Fruit fly (Drosophila melanogaster) whole organism, embryonic: Measurements from ENCODE around the gene Tsc1.
A peak's percentile ranks its signal among the peaks of the same experiment; 100 is the strongest.

Experiments used
- Adf1 ChIP-seq: fragments of 200-800 bp; sonication (Bioruptor generic); IDR thresholded peaks from 2 replicates; pipeline ENCODE4 v1.3.6; 2022; ENCODE audit warnings: missing biosample characterization, missing genetic modification characterization
- Aef1 ChIP-seq: fragments of 200-800 bp; sonication (Bioruptor generic); IDR thresholded peaks from 3 replicates; pipeline ENCODE4 v1.3.6; 2022; ENCODE audit warnings: missing biosample characterization, missing genetic modification characterization
- Atf-2 ChIP-seq: fragments of 200-800 bp; sonication (Bioruptor generic); optimal IDR thresholded peaks from 2 replicates; lab custom pipeline; 2016; ENCODE audit warnings: missing biosample characterization, missing genetic modification characterization
- Atf3 ChIP-seq: fragments of 200-800 bp; sonication (Bioruptor generic); optimal IDR thresholded peaks from 3 replicates; lab custom pipeline; 2016; ENCODE audit warnings: missing biosample characterization, missing genetic modification characterization
- B-H2 ChIP-seq: fragments of 200-800 bp; sonication (Bioruptor generic); optimal IDR thresholded peaks from 2 replicates; lab custom pipeline; 2018; ENCODE audit warnings: missing biosample characterization, mild to moderate bottlenecking, missing genetic modification characterization
- Bdp1 ChIP-seq: fragments of 200-800 bp; sonication (Bioruptor generic); optimal IDR thresholded peaks from 3 replicates; lab custom pipeline; 2016; ENCODE audit warnings: missing biosample characterization, missing genetic modification characterization
- Blimp-1 ChIP-seq: fragments of 200-800 bp; sonication (Bioruptor generic); optimal IDR thresholded peaks from 3 replicates; lab custom pipeline; 2018; ENCODE audit warnings: missing biosample characterization, missing genetic modification characterization, mild to moderate bottlenecking, moderate library complexity, missing genetic modification reagents
- CG11085 ChIP-seq: fragments of 200-800 bp; sonication (Bioruptor generic); IDR thresholded peaks from 2 replicates; pipeline ENCODE4 v1.3.6; 2022; ENCODE audit warnings: missing biosample characterization, missing genetic modification characterization
- CG11398 ChIP-seq: fragments of 200-800 bp; sonication (Bioruptor generic); optimal IDR thresholded peaks from 2 replicates; lab custom pipeline; 2016; ENCODE audit warnings: missing biosample characterization, missing genetic modification characterization
- CG11723 ChIP-seq: fragments of 200-800 bp; sonication (Bioruptor generic); optimal IDR thresholded peaks from 2 replicates; lab custom pipeline; 2017; ENCODE audit warnings: missing biosample characterization, mild to moderate bottlenecking, missing genetic modification characterization
- CG12236 ChIP-seq: fragments of 200-800 bp; sonication (Bioruptor generic); optimal IDR thresholded peaks from 2 replicates; lab custom pipeline; 2016; ENCODE audit warnings: missing biosample characterization, missing genetic modification characterization
- CG15479 ChIP-seq: fragments of 200-800 bp; sonication (Bioruptor generic); optimal IDR thresholded peaks from 3 replicates; lab custom pipeline; 2019; ENCODE audit warnings: missing biosample characterization, mild to moderate bottlenecking, missing genetic modification characterization, moderate library complexity
- CG1603 ChIP-seq: fragments of 200-800 bp; sonication (Bioruptor generic); optimal IDR thresholded peaks from 2 replicates; lab custom pipeline; 2019; ENCODE audit warnings: missing biosample characterization, mild to moderate bottlenecking, missing genetic modification characterization, moderate library complexity
- CG17612 ChIP-seq: fragments of 200-800 bp; sonication (Bioruptor generic); IDR thresholded peaks from 2 replicates; pipeline ENCODE4 v1.3.6; 2022; ENCODE audit warnings: missing biosample characterization, missing genetic modification characterization
- CG1832 ChIP-seq: fragments of 200-800 bp; sonication (Bioruptor generic); optimal IDR thresholded peaks from 2 replicates; lab custom pipeline; 2017; ENCODE audit warnings: missing biosample characterization, mild to moderate bottlenecking, missing genetic modification characterization, inconsistent platforms
- CG2678 ChIP-seq: fragments of 200-800 bp; sonication (Bioruptor generic); optimal IDR thresholded peaks from 3 replicates; lab custom pipeline; 2019; ENCODE audit warnings: missing biosample characterization, mild to moderate bottlenecking, missing genetic modification characterization, moderate library complexity
- CG3065 ChIP-seq: fragments of 200-800 bp; sonication (Bioruptor generic); optimal IDR thresholded peaks from 2 replicates; lab custom pipeline; 2016; ENCODE audit warnings: missing biosample characterization, missing genetic modification characterization
- CG31388 ChIP-seq: fragments of 200-800 bp; sonication (Bioruptor generic); optimal IDR thresholded peaks from 2 replicates; lab custom pipeline; 2016; ENCODE audit warnings: missing biosample characterization, missing genetic modification characterization
- CG32767 ChIP-seq: fragments of 200-800 bp; sonication (Bioruptor generic); IDR thresholded peaks from 2 replicates; pipeline ENCODE4 v1.3.6; 2022; ENCODE audit warnings: missing biosample characterization, missing genetic modification characterization
- CG3726 ChIP-seq: fragments of 200-800 bp; sonication (Bioruptor generic); IDR thresholded peaks from 3 replicates; pipeline ENCODE4, ENCODE4 v1.3.6; 2022; ENCODE audit warnings: missing biosample characterization, missing genetic modification characterization
- CG4282 ChIP-seq: fragments of 200-800 bp; sonication (Bioruptor generic); optimal IDR thresholded peaks from 2 replicates; lab custom pipeline; 2016; ENCODE audit warnings: missing biosample characterization, missing genetic modification characterization
- CG4820 ChIP-seq: fragments of 200-800 bp; sonication (Bioruptor generic); optimal IDR thresholded peaks from 3 replicates; lab custom pipeline; 2016; ENCODE audit warnings: missing biosample characterization, missing genetic modification characterization
- CG7987 ChIP-seq: fragments of 200-800 bp; sonication (Bioruptor generic); optimal IDR thresholded peaks from 2 replicates; lab custom pipeline; 2018; ENCODE audit warnings: missing biosample characterization, mild to moderate bottlenecking, missing genetic modification characterization, moderate library complexity
- CHES-1-like ChIP-seq: fragments of 200-800 bp; sonication (Bioruptor generic); optimal IDR thresholded peaks from 2 replicates; lab custom pipeline; 2016; ENCODE audit warnings: missing biosample characterization, missing genetic modification characterization
- Dp ChIP-seq: fragments of 200-800 bp; sonication (Bioruptor generic); optimal IDR thresholded peaks from 2 replicates; lab custom pipeline; 2018; ENCODE audit warnings: missing biosample characterization, mild to moderate bottlenecking, missing genetic modification characterization, moderate library complexity
- GATAe ChIP-seq: fragments of 200-800 bp; sonication (Bioruptor generic); conservative IDR thresholded peaks from 2 replicates; pipeline ENCODE4 v1.3.6; 2022; ENCODE audit warnings: missing biosample characterization, missing genetic modification characterization
- Gsc ChIP-seq: fragments of 200-800 bp; sonication (Bioruptor generic); IDR thresholded peaks from 2 replicates; pipeline ENCODE4 v1.3.6; 2022; ENCODE audit warnings: missing biosample characterization, missing genetic modification characterization
- Mad ChIP-seq: fragments of 200-800 bp; sonication (Bioruptor generic); optimal IDR thresholded peaks from 2 replicates; lab custom pipeline; 2016; ENCODE audit warnings: missing biosample characterization, missing genetic modification characterization
- Med ChIP-seq: fragments of 200-800 bp; sonication (Bioruptor generic); peaks from one replicate; lab custom pipeline; 2016; ENCODE audit warnings: missing biosample characterization, missing genetic modification characterization, mild to moderate bottlenecking, inconsistent platforms, moderate library complexity
- Mrtf ChIP-seq: fragments of 200-800 bp; sonication (Bioruptor generic); IDR thresholded peaks from 3 replicates; pipeline ENCODE4 v1.3.6; 2022; ENCODE audit warnings: missing biosample characterization, missing genetic modification characterization
- Myb ChIP-seq: fragments of 200-800 bp; sonication (Bioruptor generic); optimal IDR thresholded peaks from 2 replicates; lab custom pipeline; 2016; ENCODE audit warnings: missing biosample characterization, missing genetic modification characterization
- Pdp1 ChIP-seq, 2 experiments: fragments of 200-800 bp; sonication (Bioruptor generic); optimal IDR thresholded peaks; 3 replicates each; lab custom pipeline; 2016; ENCODE audit warnings: missing biosample characterization in 2 of 2, missing genetic modification characterization in 2 of 2, mild to moderate bottlenecking in 1 of 2, moderate library complexity in 1 of 2
- Side ChIP-seq: fragments of 200-800 bp; sonication (Bioruptor generic); optimal IDR thresholded peaks from 2 replicates; lab custom pipeline; 2016; ENCODE audit warnings: missing biosample characterization, missing genetic modification characterization
- Sox100B ChIP-seq: fragments of 200-800 bp; sonication (Bioruptor generic); optimal IDR thresholded peaks from 3 replicates; lab custom pipeline; 2018; ENCODE audit warnings: missing biosample characterization, mild to moderate bottlenecking, missing genetic modification characterization
- abd-A ChIP-seq: fragments of 200-800 bp; sonication (Bioruptor generic); optimal IDR thresholded peaks from 3 replicates; lab custom pipeline; 2019; ENCODE audit warnings: missing biosample characterization, mild to moderate bottlenecking, missing genetic modification characterization, moderate library complexity
- bigmax ChIP-seq: fragments of 200-800 bp; sonication (Bioruptor generic); optimal IDR thresholded peaks from 2 replicates; lab custom pipeline; 2018; ENCODE audit warnings: missing biosample characterization, mild to moderate bottlenecking, missing genetic modification characterization
- cg ChIP-seq: fragments of 200-800 bp; sonication (Bioruptor generic); optimal IDR thresholded peaks from 3 replicates; lab custom pipeline; 2019; ENCODE audit warnings: missing biosample characterization, mild to moderate bottlenecking, missing genetic modification characterization, moderate library complexity
- chinmo ChIP-seq: fragments of 200-800 bp; sonication (Bioruptor generic); IDR thresholded peaks from 4 replicates; pipeline ENCODE4 v1.3.6; 2022; ENCODE audit warnings: missing biosample characterization, missing genetic modification characterization; ENCODE audit not compliant: partially characterized antibody
- dmrt99B ChIP-seq: fragments of 200-800 bp; sonication (Bioruptor generic); optimal IDR thresholded peaks from 2 replicates; lab custom pipeline; 2018; ENCODE audit warnings: missing biosample characterization, mild to moderate bottlenecking, missing genetic modification characterization, moderate library complexity
- dysf ChIP-seq: fragments of 200-800 bp; sonication (Bioruptor generic); IDR thresholded peaks from 3 replicates; pipeline ENCODE4 v1.3.6; 2022; ENCODE audit warnings: missing biosample characterization, missing genetic modification characterization
- fru ChIP-seq: fragments of >200 bp; optimal IDR thresholded peaks from 2 replicates; lab custom pipeline; 2017
- ken ChIP-seq: fragments of 200-800 bp; sonication (Bioruptor generic); IDR thresholded peaks from 3 replicates; pipeline ENCODE4 v1.3.6; 2022; ENCODE audit warnings: missing biosample characterization, missing genetic modification characterization
- luna ChIP-seq: fragments of 200-800 bp; sonication (Bioruptor generic); optimal IDR thresholded peaks from 2 replicates; lab custom pipeline; 2016; ENCODE audit warnings: missing biosample characterization, missing genetic modification characterization
- mam ChIP-seq: fragments of 200-800 bp; sonication (Bioruptor generic); optimal IDR thresholded peaks from 3 replicates; lab custom pipeline; 2016; ENCODE audit warnings: missing biosample characterization, missing genetic modification characterization
- mirr ChIP-seq: fragments of 200-800 bp; sonication (Bioruptor generic); optimal IDR thresholded peaks from 3 replicates; lab custom pipeline; 2018; ENCODE audit warnings: missing biosample characterization, mild to moderate bottlenecking, missing genetic modification characterization
- nom ChIP-seq: fragments of 200-800 bp; sonication (Bioruptor generic); optimal IDR thresholded peaks from 2 replicates; lab custom pipeline; 2017; ENCODE audit warnings: missing biosample characterization, missing genetic modification characterization, mild to moderate bottlenecking, moderate library complexity, missing genetic modification reagents
- pzg ChIP-seq: fragments of 200-800 bp; sonication (Bioruptor generic); optimal IDR thresholded peaks from 3 replicates; lab custom pipeline; 2018; ENCODE audit warnings: missing biosample characterization, mild to moderate bottlenecking, missing genetic modification characterization, moderate library complexity
- tap ChIP-seq: fragments of 200-800 bp; optimal IDR thresholded peaks from 3 replicates; lab custom pipeline; 2019; ENCODE audit warnings: missing biosample characterization, mild to moderate bottlenecking, missing genetic modification characterization, moderate library complexity
- zfh1 ChIP-seq: fragments of 200-800 bp; sonication (Bioruptor generic); IDR thresholded peaks from 3 replicates; pipeline ENCODE4 v1.3.6; 2022; ENCODE audit warnings: missing biosample characterization, missing genetic modification characterization

Tsc1 gene

dm6 chr3R:24151924-24152809 lies 22.1 kb downstream of the Tsc1 start, which contains the start of the genes p38a and CG6178 (continued):
- TF ChIP-seq mirr (GFP tag; lab: Kevin White, UChicago) = peak; percentile 84
- peak; percentile 91 for TF ChIP-seq CG11723 (GFP tag; lab: Kevin White, UChicago)
- TF ChIP-seq CHES-1-like (GFP tag; lab: Kevin White, UChicago) = peak; percentile 15
- TF ChIP-seq CG32767 = peak; percentile 98
- TF ChIP-seq Aef1 (GFP tag; lab: Robert Waterston, UW) = peak; percentile 97
- no peak for TF ChIP-seq CG4282
- peak; percentile 43 for TF ChIP-seq Atf-2
- peak; percentile 77 for TF ChIP-seq CG3065
- TF ChIP-seq bigmax (GFP tag; lab: Kevin White, UChicago) = peak; percentile 82
- TF ChIP-seq Pdp1 (GFP tag; optimal IDR thresholded peaks at IDR 0.05; lab: Kevin White, UChicago) = peak; percentile 43 to 53
- TF ChIP-seq tap = peak; percentile 96
- TF ChIP-seq pzg (GFP tag; lab: Kevin White, UChicago) = peak; percentile 52
- no peak; the same call in 1 of the 2 replicates for TF ChIP-seq Gsc (GFP tag; lab: Robert Waterston, UW)
- peak; percentile 99 for TF ChIP-seq dmrt99B (tag; lab: Kevin White, UChicago)
- peak; percentile 33 for TF ChIP-seq Myb (GFP tag; lab: Kevin White, UChicago)
- TF ChIP-seq CG1832 (GFP tag; lab: Kevin White, UChicago) = no peak
- TF ChIP-seq chinmo (GFP tag; lab: Robert Waterston, UW) = peak; percentile 89; the same call in 3 of the 4 replicates
- TF ChIP-seq CG4820 = peak; percentile 91
- no peak for TF ChIP-seq fru
- TF ChIP-seq CG3726 (GFP tag; lab: Robert Waterston, UW) = peak; percentile 95
- peak; percentile 96 for TF ChIP-seq Blimp-1 (GFP tag; lab: Kevin White, UChicago)
- TF ChIP-seq Atf3 (GFP tag; lab: Kevin White, UChicago) = peak; percentile 26
- peak; percentile 91 for TF ChIP-seq CG17612 (GFP tag; lab: Robert Waterston, UW)
- peak; percentile 93 for TF ChIP-seq zfh1
- peak; percentile 98 for TF ChIP-seq dysf
- TF ChIP-seq Bdp1 (GFP tag; lab: Kevin White, UChicago) = peak; percentile 33
- TF ChIP-seq Side (GFP tag; lab: Kevin White, UChicago) = no peak
- peak; percentile 1 for TF ChIP-seq CG11398 (GFP tag; lab: Kevin White, UChicago)
- TF ChIP-seq B-H2 (GFP tag; lab: Kevin White, UChicago) = peak; percentile 96
- peak; percentile 42 for TF ChIP-seq CG1603 (tag; lab: Kevin White, UChicago)
- TF ChIP-seq CG11085 (GFP tag; lab: Robert Waterston, UW) = peak; percentile 97
- TF ChIP-seq cg = no peak
- TF ChIP-seq CG31388 (GFP tag; lab: Kevin White, UChicago) = peak; percentile 63
- TF ChIP-seq GATAe (GFP tag; lab: Robert Waterston, UW) = peak; percentile 89
- TF ChIP-seq nom = peak; percentile 94
- TF ChIP-seq Mrtf = peak; percentile 95
- no peak for TF ChIP-seq luna (GFP tag; lab: Kevin White, UChicago)
- TF ChIP-seq abd-A (tag; lab: Kevin White, UChicago) = no peak
- TF ChIP-seq CG15479 = peak; percentile 39
- peak; percentile 81 for TF ChIP-seq Adf1 (GFP tag; lab: Robert Waterston, UW)
- TF ChIP-seq Dp (GFP tag; lab: Kevin White, UChicago) = peak; percentile 59
- peak; percentile 99 for TF ChIP-seq Sox100B (GFP tag; lab: Kevin White, UChicago)
- peak; percentile 99 for TF ChIP-seq CG2678 (tag; lab: Kevin White, UChicago)
- TF ChIP-seq CG7987 (GFP tag; lab: Kevin White, UChicago) = peak; percentile 89
- peak; percentile 73 for TF ChIP-seq Mad (GFP tag; lab: Kevin White, UChicago)
- TF ChIP-seq mam (GFP tag; lab: Kevin White, UChicago) = peak; percentile 72
- no peak for TF ChIP-seq CG12236
- TF ChIP-seq ken (GFP tag; lab: Robert Waterston, UW) = peak; percentile 94
- peak; percentile 84 for TF ChIP-seq Med (GFP tag; lab: Kevin White, UChicago)
